Fruit fly (Drosophila melanogaster): ENCODE results near the gene Cad87A.

DNA sequence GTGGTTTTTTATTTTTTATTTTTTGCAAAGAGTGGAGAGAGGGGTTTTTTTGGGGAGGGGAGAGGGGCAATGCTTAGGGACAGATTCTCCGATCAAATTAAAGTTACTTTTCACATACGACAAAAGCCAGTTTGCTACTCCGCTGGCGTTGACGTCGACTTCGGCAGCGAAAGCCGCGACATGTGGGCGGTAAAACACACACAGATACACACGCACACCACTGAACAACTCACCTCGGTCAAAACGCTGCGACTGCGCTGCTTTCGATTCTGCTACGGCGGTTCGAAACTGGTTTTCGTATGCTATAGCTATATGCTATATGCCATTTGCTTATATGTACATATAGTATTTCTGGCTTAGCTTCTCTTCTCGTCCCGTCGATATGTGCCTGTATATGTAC, 80.4 kb downstream of the Cad87A start:
- TF ChIP-seq HmgD (GFP tag; optimal IDR thresholded peaks at IDR 0.05) (no peak), CG15479 (GFP tag; optimal IDR thresholded peaks at IDR 0.05) (no peak)

Measured in whole organism, embryonic.